Fruit fly (Drosophila melanogaster): ENCODE data around the gene CG14395.

dm6 chr3R:12645771-12646317 lies 16.8 kb upstream of the CG14395 start:
- TF ChIP-seq CG8478 (optimal IDR thresholded peaks at IDR 0.05) (no peak), CTCF (optimal IDR thresholded peaks at IDR 0.05) (no peak)

Measured in S2 (cell line).